Worm (Caenorhabditis elegans) whole organism, L3 larva: Measurements from ENCODE around the gene C13C4.8.

Experiments used
- ceh-16 ChIP-seq: sonication (generic microtip); optimal IDR thresholded peaks from 2 replicates; lab custom pipeline; 2017; ENCODE audit warnings: missing biosample characterization, missing genetic modification characterization
- jun-1 ChIP-seq: fragments of 150-350 bp; optimal IDR thresholded peaks from 2 replicates; lab custom pipeline; 2014; ENCODE audit warnings: missing biosample characterization, missing genetic modification reagents, missing genetic modification characterization
- lsy-12 ChIP-seq: sonication (generic microtip); optimal IDR thresholded peaks from 2 replicates; lab custom pipeline; 2016; ENCODE audit warnings: mild to moderate bottlenecking, missing genetic modification characterization, missing compliant biosample characterization
- nhr-12 ChIP-seq: fragments of 150-350 bp; optimal IDR thresholded peaks from 2 replicates; lab custom pipeline; 2014; ENCODE audit warnings: missing biosample characterization, missing genetic modification characterization
- nhr-76 ChIP-seq: fragments of 150-350 bp; sonication (generic microtip); optimal IDR thresholded peaks from 5 replicates; lab custom pipeline; 2014; ENCODE audit warnings: missing biosample characterization, missing genetic modification characterization
- skn-1 ChIP-seq: fragments of 150-350 bp; optimal IDR thresholded peaks from 2 replicates; lab custom pipeline; 2014; ENCODE audit warnings: missing biosample characterization, missing genetic modification characterization
- unc-62 ChIP-seq: fragments of 150-350 bp; sonication (generic microtip); optimal IDR thresholded peaks from 4 replicates; lab custom pipeline; 2014; ENCODE audit warnings: missing biosample characterization, missing genetic modification reagents, missing genetic modification characterization

DNA sequence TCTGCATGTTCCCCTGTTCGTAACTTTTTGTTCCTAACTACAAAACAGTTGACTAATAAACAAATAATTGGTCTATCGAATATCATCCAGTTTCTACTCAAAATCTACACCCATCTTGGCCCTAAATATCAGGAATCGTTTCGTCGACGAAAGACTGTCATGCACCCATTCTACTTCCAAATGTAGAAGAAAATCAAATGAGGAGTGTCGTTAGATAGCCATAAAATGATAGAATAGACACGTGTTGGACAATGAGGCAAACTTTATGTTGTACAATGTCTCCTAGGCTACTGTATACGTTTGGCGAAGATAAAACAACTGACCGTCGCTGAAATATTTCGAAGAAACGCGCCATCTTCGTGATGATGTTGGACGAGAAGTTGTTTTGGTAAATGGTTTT, 42.2 kb downstream of the C13C4.8 start:
- TF ChIP-seq nhr-76 (tag; lab: Kevin White, UChicago) (no peak), ceh-16 (no peak), unc-62 (GFP tag; lab: Kevin White, UChicago) (no peak), jun-1 (no peak), lsy-12 (no peak), skn-1 (tag; lab: Kevin White, UChicago) (no peak), nhr-12 (no peak)
